Fruit fly (Drosophila melanogaster): ENCODE results near the gene CG31668.

CG31668 gene

dm6 chr2L:2193357-2193780 lies 12.6 kb downstream of the CG31668 start (continued):
- TF ChIP-seq CG4854 (GFP tag; optimal IDR thresholded peaks at IDR 0.05) (no peak), Hr39 (optimal IDR thresholded peaks at IDR 0.05) (no peak), BEAF-32 (GFP tag; optimal IDR thresholded peaks at IDR 0.05) (peak; percentile 59), esg (GFP tag; conservative IDR thresholded peaks at IDR 0.05) (no peak), sr (GFP tag; IDR thresholded peaks at IDR 0.05) (no peak), CG3407 (GFP tag; optimal IDR thresholded peaks at IDR 0.05) (no peak), br (optimal IDR thresholded peaks at IDR 0.05) (no peak), Sox102F (GFP tag; optimal IDR thresholded peaks at IDR 0.05) (no peak), CG13624 (GFP tag; optimal IDR thresholded peaks at IDR 0.05) (peak; percentile 75), Dbx (GFP tag; IDR thresholded peaks at IDR 0.05) (no peak), Hmr (GFP tag; optimal IDR thresholded peaks at IDR 0.05) (peak; percentile 97), CG17612 (GFP tag; IDR thresholded peaks at IDR 0.05) (no peak), CG8944 (GFP tag; optimal IDR thresholded peaks at IDR 0.05) (no peak), ci (GFP tag; IDR thresholded peaks at IDR 0.05) (no peak), CG10267 (tag; optimal IDR thresholded peaks at IDR 0.05) (no peak), disco-r (GFP tag; optimal IDR thresholded peaks at IDR 0.05) (peak; percentile 15), ems (GFP tag; optimal IDR thresholded peaks at IDR 0.05) (peak; percentile 37), lab (GFP tag; optimal IDR thresholded peaks at IDR 0.05) (peak; percentile 76), ewg (GFP tag; optimal IDR thresholded peaks at IDR 0.05) (peak; percentile 81), CG17912 (GFP tag; optimal IDR thresholded peaks at IDR 0.05) (peak; percentile 84), Mad (GFP tag; optimal IDR thresholded peaks at IDR 0.05) (peak; percentile 30), CG3847 (GFP tag; IDR thresholded peaks at IDR 0.05) (no peak), CG3726 (GFP tag; IDR thresholded peaks at IDR 0.05) (no peak), grau (tag; optimal IDR thresholded peaks at IDR 0.05) (peak; percentile 47), CG2116 (GFP tag; optimal IDR thresholded peaks at IDR 0.05) (peak; percentile 99), CG6813 (GFP tag; optimal IDR thresholded peaks at IDR 0.05) (peak; percentile 57), D (optimal IDR thresholded peaks at IDR 0.05) (no peak), D (GFP tag; optimal IDR thresholded peaks at IDR 0.05) (no peak), crc (GFP tag; optimal IDR thresholded peaks at IDR 0.05) (no peak), CG6654 (GFP tag; optimal IDR thresholded peaks at IDR 0.05) (no peak), scrt (GFP tag; optimal IDR thresholded peaks at IDR 0.05) (peak; percentile 37), Antp (GFP tag; optimal IDR thresholded peaks at IDR 0.05) (peak; percentile 18), fu2 (GFP tag; optimal IDR thresholded peaks at IDR 0.05) (no peak), zen (tag; optimal IDR thresholded peaks at IDR 0.05) (no peak), Dll (GFP tag; IDR thresholded peaks at IDR 0.05; ENCODE audit: partially characterized antibody) (no peak), chif (GFP tag; optimal IDR thresholded peaks at IDR 0.05) (no peak), CG32532 (GFP tag; IDR thresholded peaks at IDR 0.05) (no peak), BtbVII (GFP tag; optimal IDR thresholded peaks at IDR 0.05) (peak; percentile 55), CG17361 (GFP tag; IDR thresholded peaks at IDR 0.05) (no peak), HLH4C (GFP tag; IDR thresholded peaks at IDR 0.05; ENCODE audit: partially characterized antibody) (no peak), bsh (GFP tag; optimal IDR thresholded peaks at IDR 0.05) (peak; percentile 20 to 66), CG5180 (GFP tag; optimal IDR thresholded peaks at IDR 0.05) (peak; percentile 56), TFAM (GFP tag; optimal IDR thresholded peaks at IDR 0.05) (no peak), CG16863 (GFP tag; optimal IDR thresholded peaks at IDR 0.05) (no peak), ind (GFP tag; optimal IDR thresholded peaks at IDR 0.05) (no peak), mld (GFP tag; IDR thresholded peaks at IDR 0.05; ENCODE audit: partially characterized antibody) (no peak), Nf-YA (GFP tag; IDR thresholded peaks at IDR 0.05) (no peak), CG17186 (GFP tag; optimal IDR thresholded peaks at IDR 0.05) (peak; percentile 92), CG8290 (GFP tag; optimal IDR thresholded peaks at IDR 0.05) (peak; percentile 21), CG8290 (tag; optimal IDR thresholded peaks at IDR 0.05) (peak; percentile 42 to 80), dpn (GFP tag; optimal IDR thresholded peaks at IDR 0.05) (peak in 1 of 2 experiments; percentile 52), CG4360 (GFP tag; IDR thresholded peaks at IDR 0.05) (no peak)
